Fruit fly (Drosophila melanogaster): ENCODE measurements around the gene CG43338.
A peak's percentile ranks its signal among the peaks of the same experiment; 100 is the strongest.

The CG43338 gene

DNA sequence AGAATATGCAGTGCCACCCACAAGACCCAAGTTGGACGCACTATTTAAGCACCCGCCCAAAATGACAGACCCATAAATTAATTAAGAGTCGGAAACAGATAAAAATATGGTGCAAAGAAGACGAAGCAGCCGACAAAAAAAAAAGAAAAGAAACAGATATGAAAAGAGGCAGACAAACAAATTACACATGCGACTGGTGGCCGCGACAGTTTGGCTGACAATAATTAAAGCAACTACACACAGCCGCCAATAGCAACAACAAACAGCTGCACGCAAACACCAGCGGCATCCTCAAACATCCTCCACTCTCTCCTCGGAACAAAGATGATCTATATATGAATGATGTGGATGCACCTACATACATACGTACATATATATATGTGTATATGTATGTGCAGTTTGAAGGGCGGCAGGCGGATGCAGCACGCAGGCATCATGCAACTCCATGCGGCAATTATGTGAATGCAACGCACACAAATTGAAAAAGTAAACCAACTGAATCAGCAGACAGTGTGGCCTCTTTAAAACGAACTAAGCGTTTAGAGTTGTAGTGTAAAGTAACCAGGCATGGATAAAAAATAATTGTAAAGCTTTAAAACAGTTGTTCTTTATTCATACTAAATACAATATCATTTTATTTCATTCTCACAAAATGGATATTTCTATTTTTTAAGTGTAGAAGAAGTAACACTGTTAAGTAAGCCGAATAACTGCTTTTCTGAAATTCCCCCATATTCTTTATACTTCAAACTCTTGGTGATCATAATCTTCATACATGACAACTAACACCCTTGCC, 23.0 kb downstream of the CG43338 start:
- no peak for TF ChIP-seq noc (tag; optimal IDR thresholded peaks at IDR 0.05)

DNA sequence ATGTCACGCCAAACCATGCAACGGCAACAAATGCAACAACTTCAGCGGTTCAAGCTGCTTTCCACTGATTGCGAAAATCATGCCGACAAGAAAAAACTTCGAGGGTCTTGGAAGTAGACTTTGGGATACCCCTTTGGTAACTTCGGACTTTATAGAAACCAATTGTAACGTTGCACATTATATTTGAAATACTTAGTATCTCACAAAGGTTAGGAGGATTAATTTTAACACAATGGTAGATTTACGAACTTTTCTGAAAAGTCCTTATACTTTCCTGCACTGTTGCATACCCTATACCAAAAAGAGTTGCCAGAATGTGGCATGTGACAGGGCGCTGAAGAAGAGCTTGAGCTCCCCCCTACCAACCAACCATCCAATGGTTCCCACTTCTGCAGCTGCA, 25.6 kb downstream of the CG43338 start:
- no peak for TF ChIP-seq noc (tag; optimal IDR thresholded peaks at IDR 0.05)

DNA sequence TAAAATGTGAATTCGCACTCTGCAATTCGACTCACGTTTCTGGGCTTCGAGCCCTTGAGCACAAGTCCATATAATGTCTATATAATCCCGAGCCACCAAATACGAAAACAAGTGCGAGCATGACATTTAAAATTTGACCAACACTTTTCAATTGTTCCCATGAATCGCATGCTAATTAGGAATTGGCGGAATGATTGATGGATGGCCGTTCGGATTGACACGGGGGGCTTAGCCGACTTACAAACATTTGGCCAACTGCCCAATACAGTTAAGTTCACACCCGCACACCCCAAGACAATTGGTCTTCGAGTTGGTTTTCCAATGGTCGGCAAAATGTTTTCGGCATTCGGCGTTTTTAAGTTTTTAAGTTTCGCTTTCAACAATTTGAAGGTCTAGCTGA, 30.0 kb downstream of the CG43338 start:
- TF ChIP-seq noc (tag; optimal IDR thresholded peaks at IDR 0.05) = no peak

DNA sequence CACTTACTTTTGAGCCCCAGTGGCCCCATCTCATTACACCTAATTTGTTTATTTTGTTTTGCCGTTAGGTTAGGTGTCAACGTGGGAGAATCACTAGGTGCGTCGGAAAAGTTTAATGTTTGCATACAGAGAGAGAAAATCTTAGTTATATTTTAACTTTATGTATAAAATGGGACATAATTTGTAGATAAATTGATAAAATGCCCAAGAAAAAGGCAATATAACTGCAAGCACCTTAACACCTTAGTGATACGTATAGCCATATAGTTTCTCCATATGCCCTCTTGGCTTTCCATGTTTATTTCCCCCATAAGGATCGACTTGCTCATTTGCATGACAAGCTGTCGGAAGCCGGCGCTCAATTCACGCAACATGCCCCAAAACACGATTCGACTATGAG, 32.1 kb downstream of the CG43338 start:
- TF ChIP-seq noc (tag; optimal IDR thresholded peaks at IDR 0.05) = no peak

DNA sequence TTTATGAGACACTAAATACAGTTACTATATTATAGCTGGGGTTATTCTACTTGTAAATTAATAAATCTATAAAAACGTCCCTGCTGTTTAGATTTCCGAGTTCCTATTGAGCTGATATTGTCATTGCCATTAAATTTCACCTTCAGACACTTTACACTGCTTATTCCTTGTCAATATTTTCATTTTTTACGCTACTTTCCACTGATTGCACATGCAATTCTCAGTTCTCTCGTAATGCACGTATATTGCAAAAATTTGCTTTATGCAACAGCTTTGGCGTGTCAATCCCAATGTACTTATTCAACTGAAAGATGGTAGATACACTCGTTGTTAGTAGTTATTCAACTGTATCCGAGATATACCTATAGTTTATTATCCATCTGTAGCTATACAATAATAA, 38.7 kb downstream of the CG43338 start:
- no peak for TF ChIP-seq noc (tag; optimal IDR thresholded peaks at IDR 0.05)

DNA sequence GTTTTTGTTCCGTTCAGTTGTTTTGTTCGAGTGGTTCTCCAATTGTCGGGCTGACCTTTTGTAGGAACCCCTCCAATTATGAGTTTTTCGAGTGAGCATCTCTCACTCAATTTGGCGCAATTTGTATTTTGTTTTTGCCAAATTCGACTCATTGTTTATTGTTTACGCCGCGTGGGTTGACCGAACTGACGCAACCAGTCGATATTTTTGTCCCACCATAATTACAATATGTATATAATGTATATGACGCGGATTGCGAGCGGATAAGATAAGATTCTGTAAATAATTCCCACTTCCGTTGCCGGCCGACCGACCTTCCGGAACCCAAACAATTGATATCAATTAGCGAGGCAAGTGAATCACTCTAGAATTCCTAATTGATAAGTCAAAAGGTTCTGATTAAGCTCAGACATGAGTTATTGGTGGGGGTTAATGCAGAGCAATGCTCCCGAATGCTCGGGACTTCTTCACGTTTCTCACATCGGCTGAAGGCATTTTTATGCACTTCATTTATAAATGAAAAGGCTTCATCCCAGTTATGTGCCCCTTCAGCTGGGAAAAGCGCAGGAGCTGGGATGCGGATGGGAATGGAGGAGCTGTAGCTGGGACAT, 40.3 kb downstream of the CG43338 start:
- no peak for TF ChIP-seq noc (tag; optimal IDR thresholded peaks at IDR 0.05)

DNA sequence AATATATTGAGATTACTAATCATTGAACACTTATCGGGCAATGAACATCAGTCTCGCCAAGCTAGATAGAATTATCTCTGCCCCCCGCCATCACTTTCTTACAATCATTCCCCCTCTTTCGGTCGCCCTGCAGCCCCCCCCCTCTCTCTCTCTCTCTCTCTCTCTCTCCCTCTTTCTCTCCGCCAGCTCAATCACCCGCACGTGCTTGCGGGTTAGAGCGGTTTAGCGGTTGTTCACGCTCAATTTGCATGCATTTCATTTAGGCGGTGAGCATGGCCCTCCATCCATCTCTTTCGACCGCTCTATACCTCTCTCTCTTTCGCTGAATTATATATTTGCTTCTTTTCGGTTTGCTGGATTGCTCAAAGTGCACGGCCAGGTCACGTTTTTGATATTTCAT, 41.9 kb downstream of the CG43338 start:
- TF ChIP-seq noc (tag; optimal IDR thresholded peaks at IDR 0.05) = no peak

DNA sequence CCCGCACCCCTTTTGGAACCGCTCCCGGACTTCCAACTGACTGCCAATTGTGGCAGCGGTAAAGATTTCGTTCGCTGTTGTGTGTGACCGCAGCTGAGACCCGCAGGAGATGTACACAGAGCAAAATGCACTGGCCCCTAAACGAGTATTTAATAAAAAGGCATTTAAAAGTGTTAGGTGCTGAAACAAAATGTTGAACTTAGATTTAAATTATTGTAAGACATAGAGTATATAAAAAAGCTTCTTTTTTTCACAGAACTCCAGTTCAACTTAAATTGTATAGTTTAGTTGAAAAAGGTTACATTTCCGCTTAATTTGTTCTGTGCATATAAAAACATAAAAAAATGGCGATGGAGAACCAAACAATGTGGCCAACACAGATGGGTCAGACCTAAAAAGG, 42.9 kb downstream of the CG43338 start:
- TF ChIP-seq noc (tag; optimal IDR thresholded peaks at IDR 0.05) = no peak

DNA sequence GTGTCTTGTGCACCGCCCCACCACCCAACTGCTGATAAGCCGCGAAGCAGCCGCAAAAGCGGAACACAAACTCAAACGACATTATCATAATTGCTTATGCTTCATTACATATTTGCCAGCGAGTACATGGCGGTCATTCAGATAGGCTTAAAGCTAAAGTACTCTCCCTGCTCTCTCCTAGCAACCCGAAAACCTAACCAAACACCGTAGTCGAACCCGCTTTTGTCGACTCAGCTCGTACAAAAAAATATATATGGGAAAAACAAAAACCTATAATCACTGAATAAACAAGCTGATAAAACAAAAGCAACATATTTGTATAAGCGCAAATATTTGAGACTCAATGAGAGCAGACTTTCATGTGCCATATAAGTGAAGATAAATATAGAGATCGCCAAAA, 44.1 kb downstream of the CG43338 start:
- peak; percentile 66 for TF ChIP-seq noc (tag; optimal IDR thresholded peaks at IDR 0.05)

DNA sequence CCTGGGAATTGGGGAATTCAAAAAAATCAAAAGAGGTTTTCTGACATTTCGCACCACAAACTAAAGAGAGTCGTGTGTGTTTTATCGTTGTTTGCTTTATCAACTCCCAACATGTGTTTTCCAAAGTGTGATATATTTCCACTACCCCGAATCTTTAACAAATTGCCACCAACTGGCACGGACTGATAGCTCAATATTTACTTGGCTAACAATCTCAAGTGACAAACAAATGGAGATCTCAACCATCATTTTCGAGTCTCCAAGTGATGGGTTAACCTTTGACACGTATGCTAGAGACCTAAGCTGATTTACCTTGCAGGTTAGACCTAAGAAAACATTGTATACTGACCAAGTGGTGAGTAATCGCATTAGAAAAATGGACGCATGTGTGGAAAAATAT, 45.6 kb downstream of the CG43338 start:
- no peak for TF ChIP-seq noc (tag; optimal IDR thresholded peaks at IDR 0.05)

DNA sequence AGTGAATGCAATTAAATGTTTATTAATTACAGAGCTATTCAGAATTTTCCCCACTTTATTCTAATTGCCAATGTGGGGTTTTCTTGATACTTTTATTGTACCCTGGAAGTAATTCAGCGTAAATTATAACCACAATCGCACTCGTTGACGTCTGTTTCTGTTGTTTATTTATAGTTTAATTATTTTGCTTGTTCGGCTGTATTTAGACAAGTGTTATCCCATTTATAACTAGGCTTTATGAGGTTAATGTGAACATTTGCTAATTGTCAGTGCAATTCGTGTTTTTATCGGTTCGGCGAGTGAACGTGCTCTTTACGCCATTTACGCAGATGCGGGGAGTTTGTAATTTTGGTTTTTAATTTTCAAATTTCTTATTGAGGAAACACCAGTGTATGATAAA, 46.0 kb downstream of the CG43338 start:
- TF ChIP-seq noc (tag; optimal IDR thresholded peaks at IDR 0.05) = peak; percentile 37

DNA sequence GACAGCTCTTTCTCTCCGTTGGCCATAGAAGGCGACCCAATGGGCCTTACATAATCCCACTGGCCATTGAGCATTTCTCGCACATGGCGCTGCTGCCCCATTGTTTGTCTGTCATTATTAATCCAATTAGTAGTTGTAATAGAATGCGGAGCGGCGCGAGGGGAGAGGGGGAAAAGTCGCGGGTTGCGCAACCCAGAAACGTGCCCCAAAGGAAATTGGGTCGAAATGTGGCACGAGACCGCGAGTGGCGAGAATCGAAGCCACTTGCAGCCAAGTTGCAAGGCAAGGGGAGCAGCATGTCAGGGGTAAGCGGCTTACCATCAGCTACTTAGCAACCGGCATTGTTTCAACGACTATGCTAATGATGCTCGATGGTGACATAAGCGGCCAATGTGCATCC, 46.7 kb downstream of the CG43338 start:
- no peak for TF ChIP-seq noc (tag; optimal IDR thresholded peaks at IDR 0.05)

DNA sequence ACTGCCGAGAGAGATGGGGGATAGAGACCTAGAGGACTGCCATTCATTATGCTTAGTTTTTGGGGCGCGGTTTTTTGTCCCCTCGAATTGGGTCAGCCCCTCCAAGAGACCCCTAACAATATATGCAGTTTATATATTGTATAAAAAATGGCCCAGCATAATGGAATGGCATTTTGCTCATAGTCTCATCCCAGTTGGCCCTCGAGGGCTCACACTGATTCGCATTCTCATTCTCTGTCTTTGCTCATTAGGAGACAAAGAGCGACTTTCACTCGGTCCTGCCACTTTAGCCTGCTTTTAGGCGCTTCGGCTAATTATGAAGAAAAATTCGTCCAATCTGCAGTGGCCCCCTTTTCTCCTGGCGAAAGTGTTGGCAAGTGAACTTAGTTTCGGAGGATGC, 47.6 kb downstream of the CG43338 start:
- no peak for TF ChIP-seq noc (tag; optimal IDR thresholded peaks at IDR 0.05)

DNA sequence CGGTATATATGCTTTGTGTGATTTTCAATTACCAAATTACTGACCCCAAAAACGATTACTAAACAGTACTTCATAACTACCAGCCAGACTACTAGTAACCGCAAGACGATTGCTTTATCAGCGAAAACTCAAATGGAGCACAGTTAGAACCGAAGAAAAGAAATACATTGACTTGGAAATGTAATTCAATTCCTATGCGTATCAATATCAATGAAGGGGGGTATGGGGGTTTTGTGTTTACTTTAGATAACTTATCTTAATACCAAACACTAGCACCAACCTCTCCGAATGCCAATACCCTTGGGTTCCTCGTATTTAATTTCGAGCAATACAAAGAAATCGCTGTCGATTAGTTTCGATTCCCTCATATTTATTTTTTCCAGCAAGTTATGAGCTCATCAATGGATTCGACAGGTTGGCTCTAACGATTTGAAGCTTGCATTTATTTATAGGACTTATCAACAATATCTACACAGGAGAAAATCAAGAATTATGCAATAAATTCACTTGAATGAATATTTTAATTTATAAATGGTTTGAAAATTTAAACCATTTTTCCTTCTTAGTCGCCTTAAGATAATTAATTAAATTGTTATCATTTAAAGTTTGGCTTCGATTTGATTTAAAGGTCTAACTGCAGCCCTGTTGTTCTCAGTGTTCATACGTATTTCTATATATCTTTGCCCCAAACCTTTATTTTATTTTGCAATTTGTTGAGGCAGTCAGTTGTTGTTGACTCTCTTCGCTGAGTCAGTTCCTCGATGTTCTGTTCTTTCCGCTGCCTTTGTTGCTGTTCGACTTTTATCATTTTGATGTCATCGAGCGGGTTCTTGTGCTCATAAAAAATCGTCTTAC, 49.5 kb downstream of the CG43338 start:
- TF ChIP-seq noc (tag; optimal IDR thresholded peaks at IDR 0.05) = peak; percentile 96

DNA sequence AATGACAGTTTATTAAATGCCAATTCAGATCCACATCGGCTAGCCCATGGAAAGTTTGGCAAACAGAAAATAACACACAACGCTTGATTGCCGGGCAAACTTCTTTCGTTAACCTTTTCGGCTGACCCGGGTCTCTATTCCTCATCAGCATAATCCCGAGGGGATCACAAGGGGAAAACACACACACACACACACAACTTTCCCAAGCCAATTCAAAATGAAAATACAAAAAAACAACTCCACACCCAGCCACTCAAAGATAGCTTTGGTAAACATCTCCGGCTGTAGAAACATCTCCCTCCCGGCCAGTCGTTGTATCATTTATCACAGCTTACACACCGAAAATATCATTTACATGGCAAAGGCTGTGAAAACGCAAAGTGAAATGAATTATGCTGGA, 50.9 kb downstream of the CG43338 start:
- no peak for TF ChIP-seq noc (tag; optimal IDR thresholded peaks at IDR 0.05)

DNA sequence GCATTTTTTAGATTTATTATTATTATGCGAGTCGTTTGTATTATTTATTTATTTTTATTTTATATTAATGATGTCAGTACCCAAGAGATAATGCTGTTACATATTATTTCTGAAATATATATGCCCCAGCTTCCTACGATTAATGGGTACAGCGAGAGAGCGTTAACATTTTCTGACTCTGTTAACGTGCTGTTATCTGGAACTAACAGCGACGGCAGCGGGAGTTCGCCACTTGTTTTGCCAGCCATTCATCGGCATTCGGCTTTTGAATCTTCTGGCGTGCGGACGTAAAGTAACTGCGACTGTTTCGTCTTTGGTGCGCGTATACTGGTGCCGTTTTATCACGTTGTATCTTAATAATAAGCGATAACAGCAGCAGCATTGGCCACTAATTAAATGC, 54.0 kb downstream of the CG43338 start, which contains the start of gene MESR3:
Gene MESR3 (plus strand): TSS at position 254 of the 400 bp plus-strand sequence.
- TF ChIP-seq noc (tag; optimal IDR thresholded peaks at IDR 0.05) = peak; percentile 19
